Fruit fly (Drosophila melanogaster) whole organism, embryonic: Measurements from ENCODE around the gene mus101.

ENCODE experiments used
- Atf6 ChIP-seq: fragments of 200-800 bp; sonication (Bioruptor generic); IDR thresholded peaks from 2 replicates; pipeline ENCODE4 v1.3.6; 2022; ENCODE audit warnings: missing biosample characterization, missing genetic modification characterization
- CG11093 ChIP-seq: fragments of 200-800 bp; sonication (Bioruptor generic); IDR thresholded peaks from 3 replicates; pipeline ENCODE4 v1.3.6; 2022; ENCODE audit warnings: missing biosample characterization, missing genetic modification characterization
- CG11504 ChIP-seq: fragments of 200-800 bp; sonication (Bioruptor generic); optimal IDR thresholded peaks from 3 replicates; lab custom pipeline; 2019; ENCODE audit warnings: missing biosample characterization, mild to moderate bottlenecking, missing genetic modification characterization, moderate library complexity
- CG12769 ChIP-seq: fragments of 200-800 bp; sonication (Bioruptor generic); optimal IDR thresholded peaks from 2 replicates; lab custom pipeline; 2019; ENCODE audit warnings: missing biosample characterization, mild to moderate bottlenecking, missing genetic modification characterization, moderate library complexity
- CG13287 ChIP-seq: fragments of 200-800 bp; sonication (Bioruptor generic); IDR thresholded peaks from 2 replicates; pipeline ENCODE4 v1.3.6; 2022; ENCODE audit warnings: missing biosample characterization, missing genetic modification characterization; ENCODE audit not compliant: partially characterized antibody
- CG13624 ChIP-seq: fragments of 200-800 bp; sonication (Bioruptor generic); optimal IDR thresholded peaks from 2 replicates; lab custom pipeline; 2016; ENCODE audit warnings: missing biosample characterization, missing genetic modification characterization
- CG13894 ChIP-seq: fragments of 200-800 bp; sonication (Bioruptor generic); optimal IDR thresholded peaks from 3 replicates; lab custom pipeline; 2018; ENCODE audit warnings: missing biosample characterization, mild to moderate bottlenecking, missing genetic modification characterization, moderate library complexity
- CG14441 ChIP-seq: fragments of 200-800 bp; sonication (Bioruptor generic); IDR thresholded peaks from 2 replicates; pipeline ENCODE4 v1.3.6; 2022; ENCODE audit warnings: missing biosample characterization, missing genetic modification characterization
- CG15011 ChIP-seq: fragments of 200-800 bp; sonication (Bioruptor generic); optimal IDR thresholded peaks from 3 replicates; lab custom pipeline; 2018; ENCODE audit warnings: missing biosample characterization, mild to moderate bottlenecking, missing genetic modification characterization
- CG3163 ChIP-seq: fragments of 200-800 bp; sonication (Bioruptor generic); optimal IDR thresholded peaks from 3 replicates; lab custom pipeline; 2016; ENCODE audit warnings: missing biosample characterization, missing genetic modification characterization
- CG34422 ChIP-seq: fragments of 200-800 bp; sonication (Bioruptor generic); IDR thresholded peaks from 3 replicates; pipeline ENCODE4 v1.3.6; 2022; ENCODE audit warnings: missing biosample characterization, missing genetic modification characterization
- CG4360 ChIP-seq: fragments of 200-800 bp; sonication (Bioruptor generic); IDR thresholded peaks from 2 replicates; pipeline ENCODE4 v1.3.6; 2022; ENCODE audit warnings: missing biosample characterization, missing genetic modification characterization
- CG4854 ChIP-seq: fragments of 200-800 bp; sonication (Bioruptor generic); optimal IDR thresholded peaks from 2 replicates; lab custom pipeline; 2016; ENCODE audit warnings: missing biosample characterization, missing genetic modification characterization, inconsistent platforms
- CG5180 ChIP-seq: fragments of 200-800 bp; sonication (Bioruptor generic); optimal IDR thresholded peaks from 3 replicates; lab custom pipeline; 2017; ENCODE audit warnings: missing biosample characterization, missing genetic modification characterization, mild to moderate bottlenecking, moderate library complexity, missing genetic modification reagents
- CG5953 ChIP-seq: fragments of 200-800 bp; sonication (Bioruptor generic); IDR thresholded peaks from 2 replicates; pipeline ENCODE4 v1.3.6; 2022; ENCODE audit warnings: missing biosample characterization, missing genetic modification characterization
- CG6175 ChIP-seq: fragments of 200-800 bp; sonication (Bioruptor generic); IDR thresholded peaks from 3 replicates; pipeline ENCODE4 v1.3.6; 2022; ENCODE audit warnings: missing biosample characterization, missing genetic modification characterization
- CG7928 ChIP-seq: fragments of 200-800 bp; sonication (Bioruptor generic); optimal IDR thresholded peaks from 2 replicates; lab custom pipeline; 2017; ENCODE audit warnings: missing biosample characterization, mild to moderate bottlenecking, missing genetic modification characterization
- CG9932 ChIP-seq: fragments of 200-800 bp; sonication (Bioruptor generic); IDR thresholded peaks from 2 replicates; pipeline ENCODE4 v1.3.6; 2022; ENCODE audit warnings: missing biosample characterization, missing genetic modification characterization
- CrebB ChIP-seq: fragments of 200-800 bp; sonication (Bioruptor generic); optimal IDR thresholded peaks from 3 replicates; lab custom pipeline; 2018; ENCODE audit warnings: missing biosample characterization, mild to moderate bottlenecking, missing genetic modification characterization
- E2f2 ChIP-seq: fragments of 200-800 bp; sonication (Bioruptor generic); IDR thresholded peaks from 2 replicates; pipeline ENCODE4 v1.3.6; 2022; ENCODE audit warnings: missing biosample characterization, missing genetic modification characterization
- Eip74EF ChIP-seq, 2 experiments: fragments of 200-800 bp in 1 of 2; fragments of >200 bp in 1 of 2; sonication (Bioruptor generic) in 1 of 2; optimal IDR thresholded peaks; 2 replicates each; lab custom pipeline; 2017 to 2019; ENCODE audit warnings: missing biosample characterization in 2 of 2, missing genetic modification characterization in 2 of 2, mild to moderate bottlenecking in 1 of 2, moderate library complexity in 1 of 2
- Ets97D ChIP-seq: fragments of 200-800 bp; sonication (Bioruptor generic); optimal IDR thresholded peaks from 3 replicates; lab custom pipeline; 2016; ENCODE audit warnings: missing biosample characterization, missing genetic modification characterization
- Myb ChIP-seq: fragments of 200-800 bp; sonication (Bioruptor generic); optimal IDR thresholded peaks from 2 replicates; lab custom pipeline; 2016; ENCODE audit warnings: missing biosample characterization, missing genetic modification characterization
- Nf-YA ChIP-seq: fragments of 200-800 bp; sonication (Bioruptor generic); IDR thresholded peaks from 2 replicates; pipeline ENCODE4 v1.3.6; 2022; ENCODE audit warnings: missing biosample characterization, missing genetic modification characterization
- Oaz ChIP-seq: fragments of 200-800 bp; sonication (Bioruptor generic); IDR thresholded peaks from 2 replicates; pipeline ENCODE4 v1.3.6; 2022; ENCODE audit warnings: missing biosample characterization, missing genetic modification characterization
- Side ChIP-seq: fragments of 200-800 bp; sonication (Bioruptor generic); optimal IDR thresholded peaks from 2 replicates; lab custom pipeline; 2016; ENCODE audit warnings: missing biosample characterization, missing genetic modification characterization
- Sin3A ChIP-seq: fragments of >200 bp; optimal IDR thresholded peaks from 2 replicates; lab custom pipeline; 2018
- Tbp ChIP-seq: fragments of >200 bp; optimal IDR thresholded peaks from 2 replicates; lab custom pipeline; 2018; ENCODE audit warnings: missing biosample characterization, missing genetic modification characterization
- ara ChIP-seq: fragments of 200-800 bp; sonication (Bioruptor generic); IDR thresholded peaks from 2 replicates; pipeline ENCODE4 v1.3.6; 2022; ENCODE audit warnings: missing biosample characterization, missing genetic modification characterization
- bigmax ChIP-seq: fragments of 200-800 bp; sonication (Bioruptor generic); optimal IDR thresholded peaks from 2 replicates; lab custom pipeline; 2018; ENCODE audit warnings: missing biosample characterization, mild to moderate bottlenecking, missing genetic modification characterization
- chinmo ChIP-seq: fragments of 200-800 bp; sonication (Bioruptor generic); IDR thresholded peaks from 4 replicates; pipeline ENCODE4 v1.3.6; 2022; ENCODE audit warnings: missing biosample characterization, missing genetic modification characterization; ENCODE audit not compliant: partially characterized antibody
- chn ChIP-seq: fragments of 200-800 bp; sonication (Bioruptor generic); optimal IDR thresholded peaks from 2 replicates; lab custom pipeline; 2016; ENCODE audit warnings: missing biosample characterization, missing genetic modification characterization
- ftz-f1 ChIP-seq: fragments of 200-800 bp; sonication (Bioruptor generic); optimal IDR thresholded peaks from 2 replicates; lab custom pipeline; 2016; ENCODE audit warnings: missing biosample characterization, missing genetic modification characterization
- gcm2 ChIP-seq: fragments of 200-800 bp; sonication (Bioruptor generic); optimal IDR thresholded peaks from 2 replicates; lab custom pipeline; 2016; ENCODE audit warnings: missing biosample characterization, missing genetic modification characterization
- gt ChIP-seq: fragments of 200-800 bp; sonication (Bioruptor generic); IDR thresholded peaks from 2 replicates; pipeline ENCODE4 v1.3.6; 2022; ENCODE audit warnings: missing biosample characterization, missing genetic modification characterization
- lmd ChIP-seq: fragments of 200-800 bp; sonication (Bioruptor generic); IDR thresholded peaks from 2 replicates; pipeline ENCODE4 v1.3.6; 2022; ENCODE audit warnings: missing biosample characterization, missing genetic modification characterization
- pros ChIP-seq: fragments of 200-800 bp; sonication (Bioruptor generic); optimal IDR thresholded peaks from 3 replicates; lab custom pipeline; 2019; ENCODE audit warnings: missing biosample characterization, mild to moderate bottlenecking, missing genetic modification characterization, moderate library complexity
- psq ChIP-seq: fragments of 200-800 bp; sonication (Bioruptor generic); optimal IDR thresholded peaks from 2 replicates; lab custom pipeline; 2017; ENCODE audit warnings: missing biosample characterization, missing genetic modification characterization
- sd ChIP-seq: fragments of 200-800 bp; sonication (Bioruptor generic); optimal IDR thresholded peaks from 3 replicates; lab custom pipeline; 2018; ENCODE audit warnings: missing biosample characterization, mild to moderate bottlenecking, missing genetic modification characterization, moderate library complexity
- sens ChIP-seq: fragments of 200-800 bp; sonication (Bioruptor generic); peaks from one replicate; lab custom pipeline; 2016; ENCODE audit warnings: missing biosample characterization, missing genetic modification characterization
- sqz ChIP-seq: fragments of 200-800 bp; sonication (Bioruptor generic); optimal IDR thresholded peaks from 3 replicates; lab custom pipeline; 2018; ENCODE audit warnings: missing biosample characterization, mild to moderate bottlenecking, missing genetic modification characterization
- sr ChIP-seq: fragments of 200-800 bp; sonication (Bioruptor generic); IDR thresholded peaks from 3 replicates; pipeline ENCODE4 v1.3.6; 2022; ENCODE audit warnings: missing biosample characterization, missing genetic modification characterization
- stwl ChIP-seq: fragments of 200-800 bp; sonication (Bioruptor generic); optimal IDR thresholded peaks from 3 replicates; lab custom pipeline; 2018; ENCODE audit warnings: missing biosample characterization, mild to moderate bottlenecking, missing genetic modification characterization, moderate library complexity

Gene mus101

DNA sequence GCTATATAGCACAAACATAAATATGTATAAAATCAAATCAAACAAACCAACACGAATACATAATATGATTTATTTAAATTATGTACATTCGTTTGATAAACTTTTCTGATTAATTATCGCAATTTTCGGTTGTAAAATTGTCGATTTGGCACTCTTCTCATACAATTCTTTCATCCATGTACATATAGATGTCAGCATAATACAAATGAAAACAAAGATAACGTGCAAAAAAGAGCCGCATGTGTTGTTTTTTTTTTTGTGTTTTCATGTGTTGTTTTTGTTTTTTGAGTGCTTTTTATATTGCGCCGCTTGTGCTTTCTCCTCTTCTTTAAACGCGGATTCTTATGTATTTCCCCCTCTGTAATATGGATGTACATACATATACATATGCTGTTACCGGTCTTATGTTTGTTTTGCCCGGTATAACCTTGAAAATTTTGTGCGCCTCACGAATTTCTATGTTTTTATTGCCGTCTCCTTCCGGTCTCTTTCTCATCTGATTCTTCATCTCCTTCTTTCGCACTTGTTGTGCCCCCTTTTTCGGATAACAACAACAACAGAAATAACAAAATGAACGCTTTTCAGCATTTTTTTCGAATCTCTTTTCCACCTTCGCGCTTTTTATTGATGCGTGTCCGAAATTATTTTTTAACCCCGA, 31.2 kb downstream of the mus101 start:
- TF ChIP-seq CG11093 (no peak), CG12769 (peak; percentile 3), Sin3A (no peak), CG3163 (GFP tag; lab: Kevin White, UChicago) (no peak), psq (GFP tag; lab: Kevin White, UChicago) (peak; percentile 72), sd (peak; percentile 43), bigmax (GFP tag; lab: Kevin White, UChicago) (peak; percentile 65), ftz-f1 (GFP tag; lab: Kevin White, UChicago) (no peak), sqz (GFP tag; lab: Kevin White, UChicago) (peak; percentile 45), lmd (GFP tag; lab: Robert Waterston, UW) (no peak), Side (GFP tag; lab: Kevin White, UChicago) (no peak), CG34422 (GFP tag; lab: Robert Waterston, UW) (no peak), CG4360 (GFP tag; lab: Robert Waterston, UW) (peak; percentile 78), CG4854 (GFP tag; lab: Kevin White, UChicago) (no peak), CG5953 (GFP tag; lab: Robert Waterston, UW) (no peak), gt (GFP tag; lab: Robert Waterston, UW) (no peak), CG13624 (peak; percentile 9), Myb (GFP tag; lab: Kevin White, UChicago) (no peak), CG11504 (no peak), Ets97D (no peak), Nf-YA (GFP tag; lab: Robert Waterston, UW) (no peak), CG13894 (tag; lab: Kevin White, UChicago) (peak; percentile 16), CG5180 (GFP tag; lab: Kevin White, UChicago) (no peak), Eip74EF (GFP tag; optimal IDR thresholded peaks at IDR 0.05; lab: Kevin White, UChicago) (peak in 1 of 2 experiments; percentile 11), ara (GFP tag; lab: Robert Waterston, UW) (no peak), Atf6 (GFP tag; lab: Robert Waterston, UW) (no peak), Tbp (GFP tag; lab: Kevin White, UChicago) (no peak), chinmo (GFP tag; lab: Robert Waterston, UW) (0 out of 4 replicates have a peak, but pooled peaks have one; percentile 71), chn (no peak), CG9932 (no peak), sr (GFP tag; lab: Robert Waterston, UW) (no peak), CG6175 (GFP tag; lab: Robert Waterston, UW) (no peak), pros (peak; percentile 47), CG13287 (0 out of 2 replicates have a peak, but pooled peaks have one; percentile 12), CG7928 (GFP tag; lab: Kevin White, UChicago) (no peak), CG14441 (GFP tag; lab: Robert Waterston, UW) (no peak), stwl (tag; lab: Kevin White, UChicago) (no peak), E2f2 (no peak), CrebB (tag; lab: Kevin White, UChicago) (no peak), gcm2 (GFP tag; lab: Kevin White, UChicago) (no peak), CG15011 (GFP tag; lab: Kevin White, UChicago) (no peak)
- TF ChIP-seq, all 482 proteins: peak for 12

DNA sequence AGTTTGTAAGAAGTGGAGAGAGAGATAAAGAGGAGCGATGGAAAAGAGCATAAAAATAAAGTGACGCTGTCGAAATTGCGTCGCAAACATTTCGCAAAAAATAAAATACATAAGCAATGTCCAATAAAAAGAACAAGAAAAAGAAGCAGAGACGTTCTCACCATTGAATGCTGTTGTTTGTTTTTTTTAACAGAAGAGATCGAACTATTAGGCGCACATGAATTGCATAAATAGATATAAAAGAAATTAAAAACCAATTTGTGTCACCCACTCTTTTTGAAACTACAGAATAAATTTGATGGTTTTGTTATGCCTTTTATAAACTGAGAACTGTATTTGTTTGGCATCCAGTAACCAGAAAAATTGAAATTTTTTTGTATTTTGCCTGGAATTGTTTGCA, 31.7 kb downstream of the mus101 start:
- TF ChIP-seq sens (GFP tag; lab: Kevin White, UChicago) (peak; percentile 5), Oaz (GFP tag; lab: Robert Waterston, UW) (no peak), CG13624 (peak; percentile 1)
- TF ChIP-seq, all 482 proteins: peak for 2
